1 worm cellular context compared by ENCODE assay signal in genomic region chrV:8221083-8221538, ce11.
A peak's percentile ranks its signal among the peaks of the same experiment; 100 is the strongest.
TF ChIP-seq lines count a peak whose summit lies in the region.

Gene cogc-6, minus strand, starts transcription at chrV:8221316.
Gene air-1, plus strand, starts transcription at chrV:8221488.

TF ChIP-seq in whole organism, L1 larva, 84 proteins besides CTCF, POLR2A, EP300 and RAD21 (continued from another document):
- no peak for TF ChIP-seq fos-1 (tag; optimal IDR thresholded peaks at IDR 0.05; lab: Kevin White, UChicago)
- no peak for TF ChIP-seq isw-1 (GFP tag; IDR thresholded peaks at IDR 0.05; lab: Robert Waterston, UW)
- TF ChIP-seq Y116A8C.19 (tag; optimal IDR thresholded peaks at IDR 0.05; lab: Kevin White, UChicago; ENCODE audit: borderline replicate concordance), result no peak
- TF ChIP-seq nhr-71 (tag; optimal IDR thresholded peaks at IDR 0.05; lab: Kevin White, UChicago), result peak; percentile 31
- TF ChIP-seq fkh-8 (tag; optimal IDR thresholded peaks at IDR 0.05; lab: Kevin White, UChicago), result no peak
- TF ChIP-seq lin-39 (tag; optimal IDR thresholded peaks at IDR 0.05; lab: Kevin White, UChicago), result no peak
- no peak for TF ChIP-seq nhr-77 (tag; optimal IDR thresholded peaks at IDR 0.05; lab: Kevin White, UChicago)
- no peak for TF ChIP-seq C34B4.2 (tag; optimal IDR thresholded peaks at IDR 0.05; lab: Kevin White, UChicago)
- no peak for TF ChIP-seq irx-1 (tag; optimal IDR thresholded peaks at IDR 0.05; lab: Kevin White, UChicago)
- TF ChIP-seq mef-2 (tag; optimal IDR thresholded peaks at IDR 0.05; lab: Kevin White, UChicago), result no peak
- peak; percentile 41 for TF ChIP-seq snpc-4 (tag; optimal IDR thresholded peaks at IDR 0.05; lab: Kevin White, UChicago)
- no peak for TF ChIP-seq nhr-76 (tag; optimal IDR thresholded peaks at IDR 0.05; lab: Kevin White, UChicago)
- TF ChIP-seq zip-4 (GFP tag; optimal IDR thresholded peaks at IDR 0.05; lab: Kevin White, UChicago), result no peak
- TF ChIP-seq ceh-8 (GFP tag; optimal IDR thresholded peaks at IDR 0.05; lab: Kevin White, UChicago), result no peak
- TF ChIP-seq nhr-85 (tag; lab: Kevin White, UChicago), result no peak
- TF ChIP-seq efl-1 (optimal IDR thresholded peaks at IDR 0.05; lab: Kevin White, UChicago), result peak; percentile 37 to 71
- peak; percentile 83 to 97 for TF ChIP-seq efl-1 (GFP tag; optimal IDR thresholded peaks at IDR 0.05 in 1 of 2; lab: Kevin White, UChicago)
- TF ChIP-seq ceh-63 (GFP tag; optimal IDR thresholded peaks at IDR 0.05; lab: Kevin White, UChicago), result no peak
- no peak for TF ChIP-seq nhr-12 (tag; optimal IDR thresholded peaks at IDR 0.05; lab: Kevin White, UChicago)
- TF ChIP-seq C16A3.4 (tag; optimal IDR thresholded peaks at IDR 0.05; lab: Kevin White, UChicago), result peak; percentile 6
- peak; percentile 18 for TF ChIP-seq rnt-1 (tag; optimal IDR thresholded peaks at IDR 0.05; lab: Kevin White, UChicago)
- TF ChIP-seq lsy-2 (tag; optimal IDR thresholded peaks at IDR 0.05; lab: Kevin White, UChicago), result peak in 1 of 2 experiments; percentile 52
- TF ChIP-seq blmp-1 (tag; optimal IDR thresholded peaks at IDR 0.05; lab: Kevin White, UChicago), result peak; percentile 13
- no peak for TF ChIP-seq hlh-4 (tag; optimal IDR thresholded peaks at IDR 0.05; lab: Kevin White, UChicago)
- TF ChIP-seq elt-2 (tag; optimal IDR thresholded peaks at IDR 0.05; lab: Kevin White, UChicago), result no peak
- TF ChIP-seq xbp-1 (tag; optimal IDR thresholded peaks at IDR 0.05; lab: Kevin White, UChicago), result no peak
- TF ChIP-seq lin-14 (GFP tag; optimal IDR thresholded peaks at IDR 0.05; lab: Kevin White, UChicago), result no peak
- no peak for TF ChIP-seq lin-15B (tag; optimal IDR thresholded peaks at IDR 0.05; lab: Kevin White, UChicago)
- TF ChIP-seq tbx-2 (tag; optimal IDR thresholded peaks at IDR 0.05; lab: Kevin White, UChicago), result no peak
- TF ChIP-seq egl-27 (tag; optimal IDR thresholded peaks at IDR 0.05; lab: Kevin White, UChicago), result no peak
- no peak for TF ChIP-seq nhr-84 (tag; optimal IDR thresholded peaks at IDR 0.05; lab: Kevin White, UChicago)
- peak; percentile 15 for TF ChIP-seq swsn-7 (tag; optimal IDR thresholded peaks at IDR 0.05; lab: Kevin White, UChicago)
- TF ChIP-seq sox-4 (tag; optimal IDR thresholded peaks at IDR 0.05; lab: Kevin White, UChicago), result no peak
- TF ChIP-seq lin-35 (GFP tag; optimal IDR thresholded peaks at IDR 0.05; lab: Kevin White, UChicago), result peak; percentile 57 to 87
- TF ChIP-seq nhr-90 (tag; optimal IDR thresholded peaks at IDR 0.05; lab: Kevin White, UChicago; ENCODE audit: poor library complexity), result no peak
- no peak for TF ChIP-seq egl-13 (tag; optimal IDR thresholded peaks at IDR 0.05; lab: Kevin White, UChicago)
- TF ChIP-seq C04F5.9 (tag; optimal IDR thresholded peaks at IDR 0.05; lab: Kevin White, UChicago), result no peak
- no peak for TF ChIP-seq ztf-11 (tag; optimal IDR thresholded peaks at IDR 0.05; lab: Kevin White, UChicago)
- no peak for TF ChIP-seq nhr-28 (tag; optimal IDR thresholded peaks at IDR 0.05; lab: Kevin White, UChicago)
- no peak for TF ChIP-seq ceh-90 (tag; optimal IDR thresholded peaks at IDR 0.05; lab: Kevin White, UChicago)
- no peak for TF ChIP-seq unc-86 (tag; optimal IDR thresholded peaks at IDR 0.05; lab: Kevin White, UChicago)
- no peak for TF ChIP-seq grh-1 (GFP tag; IDR thresholded peaks at IDR 0.05; lab: Robert Waterston, UW)
- TF ChIP-seq aly-2 (tag; optimal IDR thresholded peaks at IDR 0.05; lab: Kevin White, UChicago), result no peak
- no peak for TF ChIP-seq hlh-17 (GFP tag; optimal IDR thresholded peaks at IDR 0.05; lab: Kevin White, UChicago; ENCODE audit: borderline replicate concordance)
- TF ChIP-seq elt-3 (tag; optimal IDR thresholded peaks at IDR 0.05; lab: Kevin White, UChicago), result no peak
- no peak for TF ChIP-seq lin-13 (GFP tag; optimal IDR thresholded peaks at IDR 0.05; lab: Kevin White, UChicago)
- TF ChIP-seq pax-3 (tag; optimal IDR thresholded peaks at IDR 0.05; lab: Kevin White, UChicago), result no peak
- TF ChIP-seq aha-1 (tag; optimal IDR thresholded peaks at IDR 0.05; lab: Kevin White, UChicago), result no peak
- TF ChIP-seq nhr-47 (tag; optimal IDR thresholded peaks at IDR 0.05; lab: Kevin White, UChicago), result peak; percentile 42
- peak; percentile 52 to 83 (median 77) for TF ChIP-seq dpl-1 (GFP tag; optimal IDR thresholded peaks at IDR 0.05; lab: Kevin White, UChicago)
- no peak for TF ChIP-seq unc-98 (GFP tag; IDR thresholded peaks at IDR 0.05; lab: Robert Waterston, UW)
- TF ChIP-seq tlp-1 (tag; optimal IDR thresholded peaks at IDR 0.05; lab: Kevin White, UChicago), result no peak
